Worm (Caenorhabditis elegans): Measurements from ENCODE around the gene dhs-20.

DNA sequence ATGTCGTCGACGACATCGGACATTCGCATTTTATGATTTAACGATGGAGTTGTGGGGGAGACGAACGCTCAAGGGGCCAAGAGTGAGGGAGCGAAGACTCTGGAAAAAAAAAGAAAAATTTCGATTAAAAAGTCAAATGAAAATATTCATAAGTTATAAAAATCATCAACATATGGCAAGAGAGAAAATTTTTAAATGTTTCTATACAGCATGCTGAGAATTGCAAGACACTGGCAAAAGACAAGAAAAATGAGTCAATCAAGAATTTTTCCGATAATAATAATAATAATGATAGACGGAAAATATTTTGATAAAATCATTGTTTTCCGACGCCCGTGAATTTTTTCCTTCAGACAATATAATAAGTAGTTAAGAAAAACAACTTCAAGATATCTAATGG, 32.8 kb upstream of the dhs-20 start, which contains the start of gene sipa-1:
- TF ChIP-seq ets-7 (tag; optimal IDR thresholded peaks at IDR 0.05) (no peak), ama-1 (optimal IDR thresholded peaks at IDR 0.05) (no peak), scrt-1 (GFP tag; IDR thresholded peaks at IDR 0.05) (no peak), hnd-1 (tag; optimal IDR thresholded peaks at IDR 0.05) (no peak), B0310.2 (tag; optimal IDR thresholded peaks at IDR 0.05) (no peak)
